Worm (Caenorhabditis elegans) whole organism, late embryonic: ENCODE measurements around the gene clec-134.

Source experiments
- C08G9.2 ChIP-seq: sonication (generic microtip); optimal IDR thresholded peaks from 2 replicates; lab custom pipeline; 2016; ENCODE audit warnings: mild to moderate bottlenecking, missing genetic modification characterization, moderate library complexity, missing compliant biosample characterization
- K02D7.2 ChIP-seq: sonication (generic microtip); optimal IDR thresholded peaks from 2 replicates; lab custom pipeline; 2017; ENCODE audit warnings: mild to moderate bottlenecking, missing genetic modification characterization, missing compliant biosample characterization
- K09A11.1 ChIP-seq: sonication (generic microtip); optimal IDR thresholded peaks from 2 replicates; lab custom pipeline; 2017; ENCODE audit warnings: antibody characterized with exemption, mild to moderate bottlenecking, missing genetic modification characterization, missing compliant biosample characterization; ENCODE audit not compliant: insufficient read depth
- Y22D7AL.16 ChIP-seq: sonication (generic microtip); optimal IDR thresholded peaks from 2 replicates; lab custom pipeline; 2016; ENCODE audit warnings: missing genetic modification characterization, missing compliant biosample characterization
- ama-1 ChIP-seq: fragments of 150-350 bp; optimal IDR thresholded peaks from 2 replicates; lab custom pipeline; 2014
- ceh-2 ChIP-seq: sonication (generic microtip); optimal IDR thresholded peaks from 2 replicates; lab custom pipeline; 2016; ENCODE audit warnings: missing genotype, missing genetic modification characterization, missing compliant biosample characterization
- ceh-24 ChIP-seq: sonication (generic microtip); optimal IDR thresholded peaks from 2 replicates; lab custom pipeline; 2016; ENCODE audit warnings: mild to moderate bottlenecking, missing genetic modification characterization, missing compliant biosample characterization
- ceh-31 ChIP-seq: sonication (generic microtip); optimal IDR thresholded peaks from 2 replicates; lab custom pipeline; 2016; ENCODE audit warnings: missing genetic modification characterization, missing compliant biosample characterization
- ceh-34 ChIP-seq: sonication (generic microtip); optimal IDR thresholded peaks from 2 replicates; lab custom pipeline; 2016; ENCODE audit warnings: mild to moderate bottlenecking, missing genetic modification characterization, missing compliant biosample characterization
- ceh-45 ChIP-seq: fragments of 200-800 bp; sonication (Bioruptor generic); IDR thresholded peaks from 2 replicates; pipeline ENCODE4 v1.3.6; 2022; ENCODE audit warnings: missing genetic modification reagents, missing genetic modification characterization, missing compliant biosample characterization
- ceh-48 ChIP-seq: sonication (generic microtip); optimal IDR thresholded peaks from 2 replicates; lab custom pipeline; 2016; ENCODE audit warnings: missing genetic modification characterization, inconsistent platforms, missing compliant biosample characterization
- che-1 ChIP-seq: sonication (generic microtip); optimal IDR thresholded peaks from 2 replicates; lab custom pipeline; 2016; ENCODE audit warnings: mild to moderate bottlenecking, missing genetic modification characterization, missing compliant biosample characterization
- dmd-4 ChIP-seq: sonication (generic microtip); optimal IDR thresholded peaks from 2 replicates; lab custom pipeline; 2016; ENCODE audit warnings: borderline replicate concordance, missing genetic modification characterization, missing compliant biosample characterization
- dve-1 ChIP-seq: sonication (generic microtip); optimal IDR thresholded peaks from 2 replicates; lab custom pipeline; 2017; ENCODE audit warnings: antibody characterized with exemption, mild to moderate bottlenecking, missing genetic modification characterization, missing compliant biosample characterization
- elt-2 ChIP-seq: sonication (generic microtip); optimal IDR thresholded peaks from 2 replicates; lab custom pipeline; 2016; ENCODE audit warnings: missing genetic modification reagents, missing genetic modification characterization, missing compliant biosample characterization
- ets-4 ChIP-seq: sonication (generic microtip); optimal IDR thresholded peaks from 2 replicates; lab custom pipeline; 2016; ENCODE audit warnings: missing genetic modification characterization, missing compliant biosample characterization
- eyg-1 ChIP-seq: sonication (generic microtip); optimal IDR thresholded peaks from 2 replicates; lab custom pipeline; 2016; ENCODE audit warnings: missing genotype, missing genetic modification characterization, missing compliant biosample characterization
- fax-1 ChIP-seq: sonication (generic microtip); optimal IDR thresholded peaks from 2 replicates; lab custom pipeline; 2016; ENCODE audit warnings: missing genotype, missing genetic modification characterization, missing compliant biosample characterization
- fkh-6 ChIP-seq: sonication (generic microtip); optimal IDR thresholded peaks from 2 replicates; lab custom pipeline; 2016; ENCODE audit warnings: missing genetic modification characterization, missing compliant biosample characterization
- gmeb-2 ChIP-seq: sonication (generic microtip); optimal IDR thresholded peaks from 2 replicates; lab custom pipeline; 2016; ENCODE audit warnings: missing genetic modification characterization, inconsistent platforms, missing compliant biosample characterization
- hlh-13 ChIP-seq: fragments of 200-800 bp; sonication (Bioruptor generic); optimal IDR thresholded peaks from 2 replicates; lab custom pipeline; 2018; ENCODE audit warnings: mild to moderate bottlenecking, missing genetic modification characterization, missing compliant biosample characterization
- hlh-30 ChIP-seq: sonication (generic microtip); optimal IDR thresholded peaks from 2 replicates; lab custom pipeline; 2017; ENCODE audit warnings: antibody characterized with exemption, missing genetic modification characterization, missing compliant biosample characterization; ENCODE audit not compliant: insufficient read depth
- lin-11 ChIP-seq: fragments of 200-800 bp; sonication (Bioruptor generic); optimal IDR thresholded peaks from 2 replicates; lab custom pipeline; 2018; ENCODE audit warnings: mild to moderate bottlenecking, missing genetic modification characterization, missing compliant biosample characterization
- mec-3 ChIP-seq: sonication (generic microtip); optimal IDR thresholded peaks from 2 replicates; lab custom pipeline; 2016; ENCODE audit warnings: borderline replicate concordance, missing genetic modification characterization, missing compliant biosample characterization
- nfya-1 ChIP-seq: sonication (generic microtip); optimal IDR thresholded peaks from 2 replicates; lab custom pipeline; 2017; ENCODE audit warnings: missing genetic modification characterization, mild to moderate bottlenecking, missing compliant biosample characterization, antibody characterized with exemption, moderate library complexity
- nhr-232 ChIP-seq: sonication (generic microtip); optimal IDR thresholded peaks from 2 replicates; lab custom pipeline; 2016; ENCODE audit warnings: missing genetic modification characterization, missing compliant biosample characterization
- pag-3 ChIP-seq: sonication (generic microtip); optimal IDR thresholded peaks from 2 replicates; lab custom pipeline; 2016; ENCODE audit warnings: missing compliant biosample characterization, missing genetic modification characterization, borderline replicate concordance
- pat-9 ChIP-seq: fragments of 200-800 bp; sonication (Bioruptor generic); optimal IDR thresholded peaks from 2 replicates; lab custom pipeline; 2018; ENCODE audit warnings: mild to moderate bottlenecking, missing genetic modification characterization, moderate library complexity, missing compliant biosample characterization
- pax-1 ChIP-seq: fragments of 150-350 bp; optimal IDR thresholded peaks from 2 replicates; lab custom pipeline; 2014; ENCODE audit warnings: missing biosample characterization, missing genetic modification characterization
- pha-2 ChIP-seq: sonication (generic microtip); optimal IDR thresholded peaks from 2 replicates; lab custom pipeline; 2017; ENCODE audit warnings: mild to moderate bottlenecking, missing genetic modification characterization, missing compliant biosample characterization
- pha-4 ChIP-seq: fragments of 150-350 bp; optimal IDR thresholded peaks from 2 replicates; lab custom pipeline; 2018; ENCODE audit warnings: missing biosample characterization, missing genetic modification reagents, missing genetic modification characterization
- pqm-1 ChIP-seq: sonication (generic microtip); optimal IDR thresholded peaks from 2 replicates; lab custom pipeline; 2016; ENCODE audit warnings: missing genetic modification characterization, missing compliant biosample characterization
- ref-2 ChIP-seq: sonication (generic microtip); optimal IDR thresholded peaks from 2 replicates; lab custom pipeline; 2016; ENCODE audit warnings: missing genetic modification characterization, missing compliant biosample characterization
- sdc-2 ChIP-seq: sonication (generic microtip); optimal IDR thresholded peaks from 2 replicates; lab custom pipeline; 2016; ENCODE audit warnings: missing genotype, missing genetic modification characterization, missing compliant biosample characterization
- sox-2 ChIP-seq: fragments of 200-800 bp; sonication (Bioruptor generic); IDR thresholded peaks from 2 replicates; pipeline ENCODE4 v1.3.6; 2022; ENCODE audit warnings: missing genetic modification reagents, missing genetic modification characterization, missing compliant biosample characterization
- syd-9 ChIP-seq: sonication (generic microtip); optimal IDR thresholded peaks from 2 replicates; lab custom pipeline; 2016; ENCODE audit warnings: mild to moderate bottlenecking, missing genetic modification characterization, moderate library complexity, missing compliant biosample characterization
- tbx-7 ChIP-seq: sonication (generic microtip); optimal IDR thresholded peaks from 2 replicates; lab custom pipeline; 2016; ENCODE audit warnings: missing genotype, missing genetic modification characterization, missing compliant biosample characterization
- ttx-3 ChIP-seq: sonication (generic microtip); optimal IDR thresholded peaks from 2 replicates; lab custom pipeline; 2016; ENCODE audit warnings: missing genetic modification reagents, missing genetic modification characterization, missing compliant biosample characterization
- unc-3 ChIP-seq, 2 experiments: fragments of 200-800 bp in 1 of 2; sonication (Bioruptor generic) in 1 of 2; sonication (generic microtip) in 1 of 2; conservative IDR thresholded peaks in 1 of 2; optimal IDR thresholded peaks in 1 of 2; 2 replicates each; pipeline versions ENCODE4 v1.3.6 to Lab custom; 2016 to 2022; ENCODE audit warnings: missing compliant biosample characterization in 2 of 2, missing genetic modification characterization in 2 of 2, missing genetic modification reagents in 1 of 2
- unc-86 ChIP-seq: sonication (generic microtip); optimal IDR thresholded peaks from 2 replicates; lab custom pipeline; 2016; ENCODE audit warnings: missing genetic modification characterization, missing compliant biosample characterization

clec-134 gene

ce11 chrII:3581752-3582151 lies 1.9 kb downstream of the clec-134 start, which contains the start of gene srh-59:
Gene srh-59, plus strand, starts transcription at chrII:3582052.
- TF ChIP-seq unc-86 (tag; lab: Kevin White, UChicago): no peak
- TF ChIP-seq gmeb-2 (tag; lab: Kevin White, UChicago): no peak
- TF ChIP-seq ref-2 (tag; lab: Kevin White, UChicago): no peak
- TF ChIP-seq C08G9.2 (tag; lab: Kevin White, UChicago): no peak
- no peak for TF ChIP-seq K02D7.2
- no peak for TF ChIP-seq pat-9 (tag; lab: Kevin White, UChicago)
- no peak for TF ChIP-seq fkh-6
- TF ChIP-seq lin-11: no peak
- TF ChIP-seq hlh-13 (GFP tag; lab: Kevin White, UChicago): no peak
- no peak for TF ChIP-seq ets-4 (tag; lab: Kevin White, UChicago)

ce11 chrII:3583402-3583801 lies 3.5 kb downstream of the clec-134 start, which contains the start of gene srh-60:
Gene srh-60, plus strand, starts transcription at chrII:3583702.
- TF ChIP-seq ceh-24 (tag; lab: Kevin White, UChicago) (no peak), ceh-48 (tag; lab: Kevin White, UChicago) (no peak), sox-2 (GFP tag; lab: Robert Waterston, UW) (no peak), fax-1 (no peak), gmeb-2 (tag; lab: Kevin White, UChicago) (no peak), Y22D7AL.16 (tag; lab: Kevin White, UChicago) (no peak), ceh-31 (tag; lab: Kevin White, UChicago) (no peak), pat-9 (tag; lab: Kevin White, UChicago) (no peak)

- TF ChIP-seq fax-1: no peak
- TF ChIP-seq pax-1 (tag; lab: Kevin White, UChicago): no peak
- no peak for TF ChIP-seq nfya-1 (tag; lab: Kevin White, UChicago)
- TF ChIP-seq sdc-2 (tag; lab: Kevin White, UChicago): no peak
- no peak for TF ChIP-seq pha-2 (tag; lab: Kevin White, UChicago)
- no peak for TF ChIP-seq ceh-2 (tag; lab: Kevin White, UChicago)
- no peak for TF ChIP-seq ttx-3
Observed at ce11 chrII:3595339-3595738, 15.5 kb downstream of the clec-134 start, which contains the start of gene Y49F6A.12. Gene Y49F6A.12, plus strand, starts transcription at chrII:3595639.

ce11 chrII:3598721-3599120 lies 18.9 kb downstream of the clec-134 start, which contains the start of gene Y49F6A.11:
Gene Y49F6A.11, minus strand, starts transcription at chrII:3598821.
- TF ChIP-seq unc-3 (GFP tag; conservative IDR thresholded peaks at IDR 0.05; lab: Robert Waterston, UW) (no peak), unc-3 (tag; optimal IDR thresholded peaks at IDR 0.05; lab: Kevin White, UChicago) (no peak), mec-3 (tag; lab: Kevin White, UChicago) (no peak), fax-1 (no peak), pag-3 (tag; lab: Kevin White, UChicago) (no peak), pqm-1 (tag; lab: Kevin White, UChicago) (no peak), ceh-34 (tag; lab: Kevin White, UChicago) (no peak), ceh-2 (tag; lab: Kevin White, UChicago) (no peak), nhr-232 (no peak), fkh-6 (no peak)

ce11 chrII:3604578-3604977 lies 24.7 kb downstream of the clec-134 start:
- TF ChIP-seq pqm-1 (tag; lab: Kevin White, UChicago): no peak
- TF ChIP-seq ama-1: no peak
- no peak for TF ChIP-seq pag-3 (tag; lab: Kevin White, UChicago)
- TF ChIP-seq ceh-31 (tag; lab: Kevin White, UChicago): no peak
- TF ChIP-seq ceh-45 (GFP tag; lab: Robert Waterston, UW): no peak
- TF ChIP-seq dmd-4 (tag; lab: Kevin White, UChicago): no peak
- TF ChIP-seq elt-2: no peak
- no peak for TF ChIP-seq dve-1
- TF ChIP-seq pax-1 (tag; lab: Kevin White, UChicago): no peak
- TF ChIP-seq tbx-7 (tag; lab: Kevin White, UChicago): no peak
- no peak for TF ChIP-seq ceh-2 (tag; lab: Kevin White, UChicago)
- no peak for TF ChIP-seq eyg-1 (tag; lab: Kevin White, UChicago)
- TF ChIP-seq che-1 (tag; lab: Kevin White, UChicago): no peak
- TF ChIP-seq ceh-34 (tag; lab: Kevin White, UChicago): no peak
- no peak for TF ChIP-seq hlh-30 (tag; lab: Kevin White, UChicago)
- TF ChIP-seq pha-4 (tag; lab: Kevin White, UChicago): no peak
- no peak for TF ChIP-seq ref-2 (tag; lab: Kevin White, UChicago)
- TF ChIP-seq nfya-1 (tag; lab: Kevin White, UChicago): no peak
- no peak for TF ChIP-seq syd-9 (tag; lab: Kevin White, UChicago)
- TF ChIP-seq K09A11.1 (tag; lab: Kevin White, UChicago): no peak
